Worm (Caenorhabditis elegans) whole organism, mixed stage, embryonic: ENCODE results near the gene frpr-11.

Experiments used
- M03D4.4 ChIP-seq: sonication (generic microtip); optimal IDR thresholded peaks from 2 replicates; lab custom pipeline; 2017; ENCODE audit warnings: mild to moderate bottlenecking, missing genetic modification characterization, missing compliant biosample characterization
- blmp-1 ChIP-seq: fragments of 150-350 bp; optimal IDR thresholded peaks from 2 replicates; lab custom pipeline; 2014; ENCODE audit warnings: missing biosample characterization, missing genetic modification characterization
- ceh-39 ChIP-seq: fragments of 150-350 bp; optimal IDR thresholded peaks from 2 replicates; lab custom pipeline; 2014; ENCODE audit warnings: missing biosample characterization, missing genetic modification characterization
- ceh-83 ChIP-seq: fragments of 200-800 bp; sonication (Bioruptor generic); optimal IDR thresholded peaks from 2 replicates; lab custom pipeline; 2018; ENCODE audit warnings: mild to moderate bottlenecking, missing genetic modification characterization, missing compliant biosample characterization
- ces-1 ChIP-seq: fragments of 150-350 bp; optimal IDR thresholded peaks from 2 replicates; lab custom pipeline; 2014; ENCODE audit warnings: missing biosample characterization, missing genetic modification reagents, missing genetic modification characterization
- cnd-1 ChIP-seq: fragments of 200-800 bp; sonication (Bioruptor generic); optimal IDR thresholded peaks from 2 replicates; lab custom pipeline; 2018; ENCODE audit warnings: mild to moderate bottlenecking, missing genetic modification characterization, missing compliant biosample characterization
- elt-3 ChIP-seq: fragments of 150-350 bp; optimal IDR thresholded peaks from 2 replicates; lab custom pipeline; 2014; ENCODE audit warnings: missing biosample characterization, missing genetic modification characterization
- flh-1 ChIP-seq: fragments of 200-800 bp; sonication (Bioruptor generic); optimal IDR thresholded peaks from 2 replicates; lab custom pipeline; 2018; ENCODE audit warnings: mild to moderate bottlenecking, missing genetic modification characterization, moderate library complexity, missing compliant biosample characterization
- ham-2 ChIP-seq: fragments of 200-800 bp; sonication (Bioruptor generic); optimal IDR thresholded peaks from 2 replicates; lab custom pipeline; 2018; ENCODE audit warnings: mild to moderate bottlenecking, missing genetic modification characterization, missing compliant biosample characterization
- hlh-1 ChIP-seq: fragments of 150-350 bp; optimal IDR thresholded peaks from 2 replicates; lab custom pipeline; 2014; ENCODE audit warnings: missing biosample characterization, missing genetic modification reagents, missing genetic modification characterization
- lin-13 ChIP-seq: fragments of 150-350 bp; optimal IDR thresholded peaks from 2 replicates; lab custom pipeline; 2014; ENCODE audit warnings: missing biosample characterization, missing genetic modification characterization
- lin-32 ChIP-seq: fragments of 200-800 bp; sonication (Bioruptor generic); optimal IDR thresholded peaks from 2 replicates; lab custom pipeline; 2018; ENCODE audit warnings: mild to moderate bottlenecking, missing genetic modification characterization, missing compliant biosample characterization
- lsy-2 ChIP-seq: fragments of 150-350 bp; optimal IDR thresholded peaks from 2 replicates; lab custom pipeline; 2014; ENCODE audit warnings: missing biosample characterization, missing genetic modification characterization
- mep-1 ChIP-seq: fragments of 150-350 bp; optimal IDR thresholded peaks from 2 replicates; lab custom pipeline; 2017; ENCODE audit warnings: missing biosample characterization, missing genetic modification reagents, missing genetic modification characterization, inconsistent platforms
- nhr-28 ChIP-seq: fragments of 150-350 bp; optimal IDR thresholded peaks from 2 replicates; lab custom pipeline; 2014; ENCODE audit warnings: missing biosample characterization, missing genetic modification characterization
- nhr-76 ChIP-seq: sonication (generic microtip); optimal IDR thresholded peaks from 2 replicates; lab custom pipeline; 2017; ENCODE audit warnings: missing biosample characterization, missing genetic modification characterization
- pha-4 ChIP-seq: fragments of 150-350 bp; optimal IDR thresholded peaks from 2 replicates; lab custom pipeline; 2018; ENCODE audit warnings: missing biosample characterization, missing genetic modification reagents, missing genetic modification characterization
- snpc-4 ChIP-seq: fragments of 150-350 bp; optimal IDR thresholded peaks from 2 replicates; lab custom pipeline; 2014; ENCODE audit warnings: missing biosample characterization, missing genetic modification characterization
- sptf-1 ChIP-seq: sonication (generic microtip); optimal IDR thresholded peaks from 2 replicates; lab custom pipeline; 2017; ENCODE audit warnings: mild to moderate bottlenecking, missing genetic modification characterization, moderate library complexity, missing compliant biosample characterization
- tbx-8 ChIP-seq: fragments of 200-800 bp; sonication (Bioruptor generic); optimal IDR thresholded peaks from 2 replicates; lab custom pipeline; 2018; ENCODE audit warnings: mild to moderate bottlenecking, missing genetic modification characterization, moderate library complexity, missing compliant biosample characterization
- unc-120 ChIP-seq: sonication (generic microtip); optimal IDR thresholded peaks from 2 replicates; lab custom pipeline; 2017; ENCODE audit warnings: missing genetic modification characterization, missing compliant biosample characterization; ENCODE audit not compliant: poor library complexity, severe bottlenecking
- unc-39 ChIP-seq: fragments of 150-350 bp; optimal IDR thresholded peaks from 2 replicates; lab custom pipeline; 2014; ENCODE audit warnings: missing biosample characterization, missing genetic modification characterization
- unc-62 ChIP-seq: fragments of 150-350 bp; optimal IDR thresholded peaks from 2 replicates; lab custom pipeline; 2014; ENCODE audit warnings: missing biosample characterization, missing genetic modification reagents, missing genetic modification characterization
- zip-8 ChIP-seq: fragments of 150-350 bp; optimal IDR thresholded peaks from 2 replicates; lab custom pipeline; 2014; ENCODE audit warnings: missing biosample characterization, missing genetic modification characterization
- ztf-11 ChIP-seq: fragments of 150-350 bp; optimal IDR thresholded peaks from 2 replicates; lab custom pipeline; 2014; ENCODE audit warnings: missing biosample characterization, missing genetic modification characterization

Gene frpr-11

ce11 chrV:8948996-8949395, 42.0 kb downstream of the frpr-11 start:
- TF ChIP-seq unc-39, result no peak
- no peak for TF ChIP-seq pha-4
- no peak for TF ChIP-seq unc-120 (tag; lab: Kevin White, UChicago)
- TF ChIP-seq lin-32, result no peak
- TF ChIP-seq cnd-1 (tag; lab: Kevin White, UChicago), result no peak
- TF ChIP-seq M03D4.4 (tag; lab: Kevin White, UChicago), result no peak
- no peak for TF ChIP-seq sptf-1
- no peak for TF ChIP-seq ces-1
- TF ChIP-seq ztf-11, result no peak
- TF ChIP-seq hlh-1 (tag; lab: Kevin White, UChicago), result no peak
- TF ChIP-seq ceh-39 (tag; lab: Kevin White, UChicago), result no peak
- no peak for TF ChIP-seq unc-62 (GFP tag; lab: Kevin White, UChicago)
- no peak for TF ChIP-seq lin-13 (tag; lab: Kevin White, UChicago)

- TF ChIP-seq ceh-39 (tag; lab: Kevin White, UChicago), result no peak
- TF ChIP-seq elt-3 (tag; lab: Kevin White, UChicago), result no peak
- TF ChIP-seq lsy-2 (tag; lab: Kevin White, UChicago), result no peak
- no peak for TF ChIP-seq flh-1 (GFP tag; lab: Kevin White, UChicago)
- no peak for TF ChIP-seq zip-8 (tag; lab: Kevin White, UChicago)
- no peak for TF ChIP-seq mep-1 (tag; lab: Kevin White, UChicago)
- TF ChIP-seq snpc-4, result no peak
- TF ChIP-seq sptf-1, result no peak
- TF ChIP-seq ham-2 (GFP tag; lab: Kevin White, UChicago), result no peak
- no peak for TF ChIP-seq nhr-28 (tag; lab: Kevin White, UChicago)
- no peak for TF ChIP-seq nhr-76 (tag; lab: Kevin White, UChicago)
- TF ChIP-seq ceh-83 (GFP tag; lab: Kevin White, UChicago), result no peak
- no peak for TF ChIP-seq tbx-8 (GFP tag; lab: Kevin White, UChicago)
- no peak for TF ChIP-seq lin-32
- TF ChIP-seq unc-39, result no peak
These were observed 42.9 kb downstream of the frpr-11 start for ce11 chrV:8949873-8950272.

ce11 chrV:8956387-8957095, 49.5 kb downstream of the frpr-11 start, which contains the start of gene ttc-17:
TSS of gene ttc-17 (plus strand) at chrV:8957045.
- TF ChIP-seq ces-1 (peak; percentile 34), zip-8 (tag; lab: Kevin White, UChicago) (no peak), blmp-1 (tag; lab: Kevin White, UChicago) (no peak), flh-1 (GFP tag; lab: Kevin White, UChicago) (no peak), ham-2 (GFP tag; lab: Kevin White, UChicago) (peak; percentile 17)
